Fruit fly (Drosophila melanogaster) whole organism, pupa: ENCODE measurements around the gene PGAP1.

Experiments
- CG10348 ChIP-seq: fragments of 200-800 bp; sonication (Bioruptor generic); IDR thresholded peaks from 2 replicates; pipeline ENCODE4 v1.3.6; 2022; ENCODE audit warnings: missing biosample characterization, missing genetic modification characterization
- CG12605 ChIP-seq: fragments of 200-800 bp; sonication (Bioruptor generic); IDR thresholded peaks from 2 replicates; pipeline ENCODE4 v1.3.6; 2022; ENCODE audit warnings: missing biosample characterization, missing genetic modification characterization
- CG13204 ChIP-seq: fragments of 200-800 bp; sonication (Bioruptor generic); optimal IDR thresholded peaks from 2 replicates; lab custom pipeline; 2018; ENCODE audit warnings: missing biosample characterization, mild to moderate bottlenecking, missing genetic modification characterization, moderate library complexity
- CG14655 ChIP-seq: fragments of 200-800 bp; sonication (Bioruptor generic); optimal IDR thresholded peaks from 3 replicates; lab custom pipeline; 2017; ENCODE audit warnings: mild to moderate bottlenecking, missing biosample characterization, missing genetic modification reagents, missing genetic modification characterization
- CG15710 ChIP-seq: fragments of 200-800 bp; sonication (Bioruptor generic); optimal IDR thresholded peaks from 2 replicates; lab custom pipeline; 2018; ENCODE audit warnings: missing biosample characterization, mild to moderate bottlenecking, missing genetic modification characterization, moderate library complexity
- CG17806 ChIP-seq: fragments of 200-800 bp; sonication (Bioruptor generic); optimal IDR thresholded peaks from 2 replicates; lab custom pipeline; 2018; ENCODE audit warnings: missing biosample characterization, mild to moderate bottlenecking, missing genetic modification characterization, moderate library complexity
- CG32121 ChIP-seq: fragments of 200-800 bp; sonication (Bioruptor generic); IDR thresholded peaks from 2 replicates; pipeline ENCODE4 v1.3.6; 2022; ENCODE audit warnings: missing biosample characterization, missing genetic modification characterization
- CG34367 ChIP-seq: fragments of 200-800 bp; sonication (Bioruptor generic); optimal IDR thresholded peaks from 2 replicates; lab custom pipeline; 2018; ENCODE audit warnings: missing biosample characterization, mild to moderate bottlenecking, missing genetic modification characterization
- CG4496 ChIP-seq: fragments of 200-800 bp; sonication (Bioruptor generic); IDR thresholded peaks from 3 replicates; pipeline ENCODE4 v1.3.6; 2022; ENCODE audit warnings: missing biosample characterization, missing genetic modification characterization
- CG8159 ChIP-seq: fragments of 200-800 bp; sonication (Bioruptor generic); optimal IDR thresholded peaks from 3 replicates; lab custom pipeline; 2018; ENCODE audit warnings: missing biosample characterization, mild to moderate bottlenecking, missing genetic modification characterization, moderate library complexity
- CG8301 ChIP-seq: fragments of 200-800 bp; sonication (Bioruptor generic); optimal IDR thresholded peaks from 2 replicates; lab custom pipeline; 2018; ENCODE audit warnings: missing biosample characterization, mild to moderate bottlenecking, missing genetic modification characterization
- CG9948 ChIP-seq: fragments of 200-800 bp; sonication (Bioruptor generic); optimal IDR thresholded peaks from 2 replicates; lab custom pipeline; 2018; ENCODE audit warnings: missing biosample characterization, mild to moderate bottlenecking, missing genetic modification characterization, moderate library complexity
- D1 ChIP-seq: fragments of 200-800 bp; sonication (Bioruptor generic); optimal IDR thresholded peaks from 2 replicates; lab custom pipeline; 2018; ENCODE audit warnings: missing biosample characterization, mild to moderate bottlenecking, missing genetic modification characterization, moderate library complexity
- EcR ChIP-seq: fragments of 200-800 bp; sonication (Bioruptor generic); optimal IDR thresholded peaks from 3 replicates; lab custom pipeline; 2019; ENCODE audit warnings: missing biosample characterization, missing genetic modification characterization, mild to moderate bottlenecking, moderate library complexity, missing genetic modification reagents
- Ets98B ChIP-seq: fragments of 200-800 bp; sonication (Bioruptor generic); IDR thresholded peaks from 2 replicates; pipeline ENCODE4 v1.3.6; 2022; ENCODE audit warnings: missing biosample characterization, missing genetic modification characterization
- Pif1A ChIP-seq: fragments of 200-800 bp; sonication (Bioruptor generic); optimal IDR thresholded peaks from 3 replicates; lab custom pipeline; 2016; ENCODE audit warnings: missing biosample characterization, missing genetic modification characterization
- Pif1B ChIP-seq: fragments of 200-800 bp; sonication (Bioruptor generic); optimal IDR thresholded peaks from 3 replicates; lab custom pipeline; 2016; ENCODE audit warnings: missing biosample characterization, missing genetic modification characterization
- Snoo ChIP-seq: fragments of 200-800 bp; sonication (Bioruptor generic); optimal IDR thresholded peaks from 3 replicates; lab custom pipeline; 2017; ENCODE audit warnings: missing biosample characterization, mild to moderate bottlenecking, missing genetic modification characterization, inconsistent platforms
- fd96Ca ChIP-seq: fragments of 200-800 bp; sonication (Bioruptor generic); IDR thresholded peaks from 3 replicates; pipeline ENCODE4 v1.3.6; 2022; ENCODE audit warnings: missing biosample characterization, missing genetic modification characterization
- gl ChIP-seq: fragments of 200-800 bp; sonication (Bioruptor generic); optimal IDR thresholded peaks from 2 replicates; lab custom pipeline; 2018; ENCODE audit warnings: missing biosample characterization, mild to moderate bottlenecking, missing genetic modification characterization
- rn ChIP-seq: fragments of 200-800 bp; sonication (Bioruptor generic); IDR thresholded peaks from 2 replicates; pipeline ENCODE4 v1.3.6; 2022; ENCODE audit warnings: missing biosample characterization, missing genetic modification characterization

The PGAP1 gene

dm6 chrX:5732440-5732839, 43.2 kb upstream of the PGAP1 start, which contains the start of gene CG15773:
Gene CG15773, plus strand, starts transcription at chrX:5732740.
- no peak for TF ChIP-seq fd96Ca
- no peak for TF ChIP-seq CG10348 (GFP tag; lab: Robert Waterston, UW)
- no peak for TF ChIP-seq Ets98B (GFP tag; lab: Robert Waterston, UW)
- TF ChIP-seq CG8301 (tag; lab: Kevin White, UChicago): no peak
- TF ChIP-seq Pif1A (GFP tag; lab: Kevin White, UChicago): no peak
- no peak for TF ChIP-seq CG12605 (GFP tag; lab: Robert Waterston, UW)
- no peak for TF ChIP-seq CG34367 (tag; lab: Kevin White, UChicago)
- TF ChIP-seq EcR (GFP tag; lab: Kevin White, UChicago): no peak

dm6 chrX:5724744-5725185, 35.5 kb upstream of the PGAP1 start:
- TF ChIP-seq gl (tag; lab: Kevin White, UChicago): peak; percentile 28
- peak; percentile 81 for TF ChIP-seq CG34367 (tag; lab: Kevin White, UChicago)
- peak; percentile 75 for TF ChIP-seq CG15710 (tag; lab: Kevin White, UChicago)
- TF ChIP-seq CG12605 (GFP tag; lab: Robert Waterston, UW): peak; percentile 86
- TF ChIP-seq Pif1A (GFP tag; lab: Kevin White, UChicago): peak; percentile 88
- TF ChIP-seq CG4496 (GFP tag; lab: Robert Waterston, UW): peak; percentile 95
- TF ChIP-seq D1 (tag; lab: Kevin White, UChicago): no peak
- TF ChIP-seq CG8159: peak; percentile 76
- TF ChIP-seq CG10348 (GFP tag; lab: Robert Waterston, UW): peak; percentile 75; the same call in 1 of the 2 replicates
- TF ChIP-seq Ets98B (GFP tag; lab: Robert Waterston, UW): peak; percentile 89
- peak; percentile 79 for TF ChIP-seq CG17806
- peak; percentile 84 for TF ChIP-seq rn (GFP tag; lab: Robert Waterston, UW)
- no peak for TF ChIP-seq EcR (GFP tag; lab: Kevin White, UChicago)
- peak; percentile 75 for TF ChIP-seq CG8301 (tag; lab: Kevin White, UChicago)
- peak; percentile 92 for TF ChIP-seq fd96Ca
- TF ChIP-seq CG14655 (GFP tag; lab: Kevin White, UChicago): peak; percentile 87
- TF ChIP-seq Pif1B (GFP tag; lab: Kevin White, UChicago): peak; percentile 85
- TF ChIP-seq CG13204 (GFP tag; lab: Kevin White, UChicago): peak; percentile 29
- peak; percentile 91 for TF ChIP-seq CG32121
- TF ChIP-seq CG9948: peak; percentile 80
- peak; percentile 38 for TF ChIP-seq Snoo (tag; lab: Kevin White, UChicago)

DNA sequence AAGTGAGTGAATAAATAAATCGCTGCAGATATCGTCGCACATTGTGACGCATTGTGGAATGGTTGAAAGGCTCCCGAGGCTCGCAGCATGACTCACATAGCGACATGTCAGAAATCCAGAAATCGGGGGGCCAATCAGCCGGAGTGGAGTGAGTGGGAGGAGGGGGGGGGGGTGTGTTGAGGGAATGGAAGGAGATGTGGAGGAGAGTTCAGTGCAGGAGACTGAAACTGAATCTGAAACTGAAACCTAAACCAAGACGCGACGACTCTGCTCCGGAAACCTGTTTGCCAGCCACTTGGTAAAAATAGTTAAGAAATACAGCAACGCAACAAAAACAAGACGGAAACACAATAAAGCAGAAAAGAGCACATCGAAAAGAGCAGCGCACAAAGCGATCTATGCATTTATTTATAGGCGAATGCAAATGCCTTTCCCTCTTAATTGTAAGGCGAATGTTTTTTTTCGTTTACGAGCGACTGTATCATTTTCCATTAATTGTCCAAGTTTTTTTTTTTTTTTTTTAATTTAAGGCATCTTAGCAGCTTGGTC, 35.0 kb upstream of the PGAP1 start:
- TF ChIP-seq gl (tag; lab: Kevin White, UChicago) (peak; percentile 22), rn (GFP tag; lab: Robert Waterston, UW) (no peak), CG8159 (no peak), CG13204 (GFP tag; lab: Kevin White, UChicago) (peak; percentile 34), fd96Ca (no peak), D1 (tag; lab: Kevin White, UChicago) (no peak), CG8301 (tag; lab: Kevin White, UChicago) (no peak), CG9948 (no peak), CG12605 (GFP tag; lab: Robert Waterston, UW) (no peak), CG32121 (no peak), Ets98B (GFP tag; lab: Robert Waterston, UW) (no peak), CG4496 (GFP tag; lab: Robert Waterston, UW) (no peak), CG14655 (GFP tag; lab: Kevin White, UChicago) (no peak), Pif1A (GFP tag; lab: Kevin White, UChicago) (no peak), EcR (GFP tag; lab: Kevin White, UChicago) (peak; percentile 70), CG10348 (GFP tag; lab: Robert Waterston, UW) (no peak), Pif1B (GFP tag; lab: Kevin White, UChicago) (no peak), CG17806 (no peak), CG34367 (tag; lab: Kevin White, UChicago) (no peak)

- TF ChIP-seq CG15710 (tag; lab: Kevin White, UChicago) (no peak), EcR (GFP tag; lab: Kevin White, UChicago) (peak; percentile 84)
Observed at dm6 chrX:5723577-5723976, 34.3 kb upstream of the PGAP1 start.

- TF ChIP-seq CG9948 (no peak), CG17806 (no peak), Ets98B (GFP tag; lab: Robert Waterston, UW) (peak; percentile 68), CG4496 (GFP tag; lab: Robert Waterston, UW) (0 out of 3 replicates have a peak, but pooled peaks have one; percentile 35), CG34367 (tag; lab: Kevin White, UChicago) (no peak), CG14655 (GFP tag; lab: Kevin White, UChicago) (no peak), Pif1A (GFP tag; lab: Kevin White, UChicago) (no peak), CG32121 (peak; percentile 50; the same call in 1 of the 2 replicates), CG8301 (tag; lab: Kevin White, UChicago) (no peak), rn (GFP tag; lab: Robert Waterston, UW) (no peak), gl (tag; lab: Kevin White, UChicago) (no peak), CG13204 (GFP tag; lab: Kevin White, UChicago) (no peak), CG15710 (tag; lab: Kevin White, UChicago) (peak; percentile 19), CG12605 (GFP tag; lab: Robert Waterston, UW) (peak; percentile 45; the same call in 1 of the 2 replicates), CG10348 (GFP tag; lab: Robert Waterston, UW) (no peak), Pif1B (GFP tag; lab: Kevin White, UChicago) (peak; percentile 7), CG8159 (no peak)
Observed at dm6 chrX:5718476-5719012, 29.3 kb upstream of the PGAP1 start.
